Worm (Caenorhabditis elegans): ENCODE results near the gene vps-35.

Gene vps-35

ce11 chrII:5911939-5912523 lies 4.4 kb downstream of the vps-35 start:
- TF ChIP-seq attf-6 (GFP tag; IDR thresholded peaks at IDR 0.05) (no peak), D2030.7 (GFP tag; IDR thresholded peaks at IDR 0.05) (no peak), madf-8 (GFP tag; conservative IDR thresholded peaks at IDR 0.05) (no peak), him-1 (tag; optimal IDR thresholded peaks at IDR 0.05) (no peak), cebp-1 (GFP tag; IDR thresholded peaks at IDR 0.05) (no peak), cebp-1 (tag; optimal IDR thresholded peaks at IDR 0.05) (peak; percentile 52), unc-62 (GFP tag; optimal IDR thresholded peaks at IDR 0.05) (no peak), ets-4 (GFP tag; optimal IDR thresholded peaks at IDR 0.05) (peak; percentile 43), aptf-3 (GFP tag; IDR thresholded peaks at IDR 0.05) (no peak), ZK185.1 (tag; optimal IDR thresholded peaks at IDR 0.05; ENCODE audit: poor library complexity, severe bottlenecking) (no peak), egl-44 (GFP tag; IDR thresholded peaks at IDR 0.05) (no peak), F52B5.7 (tag; optimal IDR thresholded peaks at IDR 0.05) (no peak), attf-5 (GFP tag; optimal IDR thresholded peaks at IDR 0.05) (peak; percentile 12), dox-1 (GFP tag; IDR thresholded peaks at IDR 0.05) (0 out of 2 replicates have a peak, but pooled peaks have one; percentile 41), atf-7 (tag; optimal IDR thresholded peaks at IDR 0.05) (peak; percentile 9), tlf-1 (GFP tag; optimal IDR thresholded peaks at IDR 0.05) (no peak), ceh-58 (GFP tag; IDR thresholded peaks at IDR 0.05) (no peak), Y95B8A.8 (GFP tag; IDR thresholded peaks at IDR 0.05) (no peak), cebp-2 (GFP tag; IDR thresholded peaks at IDR 0.05) (no peak), egl-18 (GFP tag; IDR thresholded peaks at IDR 0.05) (no peak), Y79H2A.3 (GFP tag; conservative IDR thresholded peaks at IDR 0.05) (no peak), rec-8 (tag; optimal IDR thresholded peaks at IDR 0.05) (no peak), T26A5.8 (tag; optimal IDR thresholded peaks at IDR 0.05) (no peak), ekl-4 (GFP tag; IDR thresholded peaks at IDR 0.05) (no peak), hmg-1.2 (GFP tag; IDR thresholded peaks at IDR 0.05) (peak; percentile 41; the same call in 1 of the 2 replicates), nhr-80 (tag; optimal IDR thresholded peaks at IDR 0.05) (peak; percentile 93), Y53F4B.3 (GFP tag; IDR thresholded peaks at IDR 0.05) (no peak), aptf-2 (GFP tag; conservative IDR thresholded peaks at IDR 0.05) (no peak), nfya-2 (GFP tag; IDR thresholded peaks at IDR 0.05) (no peak), lin-40 (tag; optimal IDR thresholded peaks at IDR 0.05) (no peak), snpc-3.4 (tag; optimal IDR thresholded peaks at IDR 0.05) (no peak), hmg-20 (GFP tag; IDR thresholded peaks at IDR 0.05) (no peak), madf-10 (tag; optimal IDR thresholded peaks at IDR 0.05) (no peak), ceh-79 (tag; optimal IDR thresholded peaks at IDR 0.05) (no peak), zim-3 (tag; optimal IDR thresholded peaks at IDR 0.05) (no peak), K12H6.12 (tag; optimal IDR thresholded peaks at IDR 0.05) (no peak)

- TF ChIP-seq nhr-80 (tag; optimal IDR thresholded peaks at IDR 0.05) (peak; percentile 50), pha-4 (tag; optimal IDR thresholded peaks at IDR 0.05) (no peak), F22D6.2 (tag; optimal IDR thresholded peaks at IDR 0.05) (no peak), mel-28 (tag; optimal IDR thresholded peaks at IDR 0.05; ENCODE audit: borderline replicate concordance) (no peak), B0019.2 (GFP tag; conservative IDR thresholded peaks at IDR 0.05) (no peak), lsy-27 (tag; optimal IDR thresholded peaks at IDR 0.05; ENCODE audit: borderline replicate concordance, insufficient read depth) (no peak), ceh-91 (GFP tag; IDR thresholded peaks at IDR 0.05) (no peak)
Measured at ce11 chrII:5913897-5914296, 6.3 kb downstream of the vps-35 start.

All from whole organism, young adult.